Worm (Caenorhabditis elegans): Measurements from ENCODE around the gene fbxa-142.

The fbxa-142 gene

DNA sequence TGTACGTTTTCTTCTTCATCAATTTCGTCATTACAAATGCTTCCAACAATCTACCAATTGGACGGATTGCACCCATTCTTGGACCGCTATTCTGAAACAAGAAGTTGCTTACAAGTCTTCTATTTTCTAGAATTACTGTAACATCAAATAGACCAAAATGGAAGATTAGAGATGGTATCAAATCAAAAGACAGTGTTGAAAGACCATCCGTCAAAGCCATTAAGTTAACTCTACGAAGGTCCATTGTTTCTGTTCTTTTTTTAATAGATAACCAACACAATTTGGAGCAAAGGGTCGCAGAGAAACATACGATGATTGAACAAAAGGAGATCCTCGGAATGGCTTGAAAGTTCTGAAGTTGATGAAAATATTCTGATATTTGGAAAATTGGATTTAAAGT lies 13.9 kb upstream of the fbxa-142 start:
- TF ChIP-seq lin-26 (GFP tag; IDR thresholded peaks at IDR 0.05) (no peak), F23B12.7 (tag; optimal IDR thresholded peaks at IDR 0.05; ENCODE audit: insufficient read depth) (no peak), nhr-179 (tag; optimal IDR thresholded peaks at IDR 0.05) (no peak), rec-8 (tag; optimal IDR thresholded peaks at IDR 0.05) (no peak), mel-28 (tag; optimal IDR thresholded peaks at IDR 0.05; ENCODE audit: borderline replicate concordance) (no peak), rcor-1 (GFP tag; IDR thresholded peaks at IDR 0.05) (no peak)

DNA sequence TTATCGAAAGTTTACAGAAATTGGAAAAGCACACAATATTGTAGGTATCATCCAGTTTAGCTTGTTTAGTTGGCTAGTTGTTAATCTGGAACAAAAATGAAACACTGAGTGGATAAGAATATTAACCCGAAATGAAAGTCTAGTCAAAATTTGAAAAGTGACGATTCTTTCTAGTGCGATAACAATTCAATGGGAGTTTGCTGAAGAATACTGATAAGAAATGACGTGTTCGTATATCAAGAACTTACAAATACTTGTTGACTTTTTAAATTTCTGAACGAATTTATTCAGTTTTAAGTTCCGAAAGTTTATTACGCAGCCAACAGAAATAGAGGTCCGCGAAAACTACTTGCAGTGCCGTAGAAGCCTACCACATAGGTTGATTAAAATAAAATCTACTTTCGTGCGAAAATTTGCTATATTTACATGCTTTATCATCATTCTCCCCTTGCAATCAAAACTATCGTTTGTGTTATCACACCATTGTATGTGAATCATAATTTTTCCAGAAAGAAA lies 12.0 kb upstream of the fbxa-142 start, which contains the start of gene fbxa-88:
fbxa-88 (minus strand) TSS at position 51 of the 516 bp plus-strand sequence.
- TF ChIP-seq nhr-80 (tag; optimal IDR thresholded peaks at IDR 0.05) (peak; percentile 61), B0035.1 (tag; optimal IDR thresholded peaks at IDR 0.05) (no peak), ztf-18 (tag; optimal IDR thresholded peaks at IDR 0.05) (no peak), ZK185.1 (tag; optimal IDR thresholded peaks at IDR 0.05; ENCODE audit: poor library complexity, severe bottlenecking) (no peak), hlh-12 (tag; optimal IDR thresholded peaks at IDR 0.05) (no peak)

ce11 chrV:16142371-16142770 lies 11.2 kb upstream of the fbxa-142 start, which contains the start of gene fbxa-18:
Gene fbxa-18 (plus strand): TSS chrV:16142671.
- TF ChIP-seq atf-7 (tag; optimal IDR thresholded peaks at IDR 0.05) (no peak), F10E7.11 (tag; optimal IDR thresholded peaks at IDR 0.05) (no peak), sptf-2 (GFP tag; optimal IDR thresholded peaks at IDR 0.05) (no peak), nhr-80 (tag; optimal IDR thresholded peaks at IDR 0.05) (no peak), hsf-1 (GFP tag; IDR thresholded peaks at IDR 0.05) (no peak), tbp1 (GFP tag; optimal IDR thresholded peaks at IDR 0.05) (no peak), ztf-18 (tag; optimal IDR thresholded peaks at IDR 0.05) (no peak), lin-40 (tag; optimal IDR thresholded peaks at IDR 0.05) (no peak), pha-4 (tag; optimal IDR thresholded peaks at IDR 0.05) (no peak)

ce11 chrV:16141071-16141470 lies 9.9 kb upstream of the fbxa-142 start, which contains the start of gene clc-32:
Gene clc-32 (minus strand): TSS chrV:16141171.
- TF ChIP-seq hrde-1 (tag; optimal IDR thresholded peaks at IDR 0.05; ENCODE audit: borderline replicate concordance), result no peak
- no peak for TF ChIP-seq efl-1 (GFP tag; optimal IDR thresholded peaks at IDR 0.05)
- TF ChIP-seq dox-1 (GFP tag; IDR thresholded peaks at IDR 0.05), result no peak

DNA sequence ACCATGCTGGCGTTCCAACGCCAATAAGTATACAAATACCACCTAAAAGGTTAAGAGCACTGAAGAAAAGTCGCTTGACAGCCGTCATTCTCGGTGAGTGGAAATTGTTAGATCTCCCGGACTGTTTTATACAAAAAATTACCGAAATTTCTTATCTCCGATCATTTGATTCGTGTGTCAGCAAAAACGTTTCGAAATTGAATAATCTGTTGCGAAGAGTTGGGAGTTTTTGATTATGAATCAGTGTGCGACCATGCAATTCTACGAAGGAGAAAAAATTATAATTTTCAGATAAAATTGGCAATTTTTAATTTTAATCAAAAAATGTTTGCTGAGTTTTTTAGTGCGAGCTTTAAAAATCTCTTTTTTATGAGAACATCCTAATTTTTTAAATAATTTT lies 8.4 kb upstream of the fbxa-142 start, which contains the start of gene clc-11:
clc-11 (minus strand) TSS at position 101 of the 400 bp plus-strand sequence.
- TF ChIP-seq lin-26 (GFP tag; IDR thresholded peaks at IDR 0.05), result no peak
- TF ChIP-seq attf-6 (GFP tag; IDR thresholded peaks at IDR 0.05), result no peak
- TF ChIP-seq tbp1 (GFP tag; optimal IDR thresholded peaks at IDR 0.05), result no peak
- TF ChIP-seq rcor-1 (GFP tag; IDR thresholded peaks at IDR 0.05), result no peak
- TF ChIP-seq rec-8 (tag; optimal IDR thresholded peaks at IDR 0.05), result no peak
- no peak for TF ChIP-seq hlh-12 (tag; optimal IDR thresholded peaks at IDR 0.05)
- no peak for TF ChIP-seq ccch-3 (GFP tag; optimal IDR thresholded peaks at IDR 0.05)
- TF ChIP-seq ceh-91 (GFP tag; IDR thresholded peaks at IDR 0.05), result no peak
- no peak for TF ChIP-seq F57A8.1 (GFP tag; optimal IDR thresholded peaks at IDR 0.05)
- no peak for TF ChIP-seq ceh-27 (GFP tag; optimal IDR thresholded peaks at IDR 0.05)
- no peak for TF ChIP-seq hlh-26 (GFP tag; conservative IDR thresholded peaks at IDR 0.05)
- no peak for TF ChIP-seq sptf-2 (GFP tag; optimal IDR thresholded peaks at IDR 0.05)
- no peak for TF ChIP-seq sea-2 (GFP tag; IDR thresholded peaks at IDR 0.05)

DNA sequence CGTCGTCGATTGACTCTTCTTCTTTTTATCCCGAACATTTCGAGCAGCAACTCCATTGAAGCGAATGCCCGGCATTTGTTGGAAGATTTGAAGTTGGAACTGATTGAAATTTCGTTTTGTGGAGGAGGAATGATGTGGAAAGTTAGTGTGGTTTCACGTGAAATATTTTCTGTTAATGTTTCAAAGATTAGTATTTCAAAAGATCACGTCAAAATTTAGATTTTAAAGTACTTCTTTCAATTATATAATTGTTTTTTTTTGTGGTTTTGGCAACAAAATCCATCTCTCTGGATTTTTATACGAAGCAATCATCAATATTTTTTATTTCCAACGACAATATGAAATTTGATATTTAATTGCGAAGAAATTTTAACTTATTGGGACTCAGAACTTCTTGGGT lies 5.9 kb upstream of the fbxa-142 start, which contains the start of gene F44G3.7:
F44G3.7 (minus strand) TSS at position 101 of the 400 bp plus-strand sequence.
- TF ChIP-seq lag-1 (GFP tag; IDR thresholded peaks at IDR 0.05) (no peak), tbp1 (GFP tag; optimal IDR thresholded peaks at IDR 0.05) (no peak), ztf-22 (GFP tag; optimal IDR thresholded peaks at IDR 0.05) (no peak), bed-1 (GFP tag; IDR thresholded peaks at IDR 0.05) (no peak), ceh-91 (GFP tag; IDR thresholded peaks at IDR 0.05) (no peak), atf-7 (tag; optimal IDR thresholded peaks at IDR 0.05) (no peak), athp-1 (tag; optimal IDR thresholded peaks at IDR 0.05) (no peak), ekl-4 (GFP tag; IDR thresholded peaks at IDR 0.05) (no peak), F33H1.4 (GFP tag; IDR thresholded peaks at IDR 0.05) (no peak), nhr-80 (tag; optimal IDR thresholded peaks at IDR 0.05) (no peak), snpc-4 (GFP tag; optimal IDR thresholded peaks at IDR 0.05) (no peak), snpc-4 (tag; optimal IDR thresholded peaks at IDR 0.05) (no peak), Y53G8AR.9 (GFP tag; conservative IDR thresholded peaks at IDR 0.05) (no peak)

Measured in whole organism, young adult.